Worm (Caenorhabditis elegans): Measurements from ENCODE around the gene srx-135.

- TF ChIP-seq nhr-2 (tag; optimal IDR thresholded peaks at IDR 0.05) (no peak), ces-1 (GFP tag; optimal IDR thresholded peaks at IDR 0.05) (no peak), pha-4 (tag; optimal IDR thresholded peaks at IDR 0.05) (no peak), nhr-28 (tag; optimal IDR thresholded peaks at IDR 0.05) (no peak), unc-62 (GFP tag; optimal IDR thresholded peaks at IDR 0.05) (no peak), lin-13 (tag; optimal IDR thresholded peaks at IDR 0.05) (no peak), nhr-12 (tag; optimal IDR thresholded peaks at IDR 0.05) (no peak), nhr-237 (tag; optimal IDR thresholded peaks at IDR 0.05) (no peak), lsy-2 (tag; optimal IDR thresholded peaks at IDR 0.05) (no peak), unc-120 (tag; optimal IDR thresholded peaks at IDR 0.05; ENCODE audit: poor library complexity, severe bottlenecking) (no peak), unc-39 (tag; optimal IDR thresholded peaks at IDR 0.05) (no peak), ceh-39 (tag; optimal IDR thresholded peaks at IDR 0.05) (no peak), snpc-4 (tag; optimal IDR thresholded peaks at IDR 0.05) (no peak)
Measured at ce11 chrV:13902495-13902894, 43.5 kb downstream of the srx-135 start, which contains the start of gene C06B3.1.
